Fruit fly (Drosophila melanogaster) whole organism, prepupa: ENCODE measurements around the gene tara.

Source experiments
- Blimp-1 ChIP-seq: fragments of 200-800 bp; sonication (Bioruptor generic); optimal IDR thresholded peaks from 3 replicates; lab custom pipeline; 2017; ENCODE audit warnings: missing biosample characterization, missing genetic modification characterization, mild to moderate bottlenecking, moderate library complexity, missing genetic modification reagents
- CG10631 ChIP-seq: fragments of 200-800 bp; sonication (Bioruptor generic); optimal IDR thresholded peaks from 2 replicates; lab custom pipeline; 2016; ENCODE audit warnings: missing biosample characterization, missing genetic modification characterization
- CG11294 ChIP-seq: fragments of 200-800 bp; sonication (Bioruptor generic); IDR thresholded peaks from 2 replicates; pipeline ENCODE4 v1.3.6; 2022; ENCODE audit warnings: missing biosample characterization, missing genetic modification characterization
- CG11762 ChIP-seq: fragments of 200-800 bp; sonication (Bioruptor generic); optimal IDR thresholded peaks from 3 replicates; lab custom pipeline; 2016; ENCODE audit warnings: missing biosample characterization, missing genetic modification characterization; ENCODE audit not compliant: insufficient read depth
- CG11902 ChIP-seq: fragments of 200-800 bp; sonication (Bioruptor generic); optimal IDR thresholded peaks from 3 replicates; lab custom pipeline; 2016; ENCODE audit warnings: missing biosample characterization, missing genetic modification characterization
- CG15336 ChIP-seq: fragments of 200-800 bp; sonication (Bioruptor generic); IDR thresholded peaks from 2 replicates; pipeline ENCODE4 v1.3.6; 2022; ENCODE audit warnings: missing biosample characterization, missing genetic modification characterization
- CG1621 ChIP-seq: fragments of 200-800 bp; sonication (Bioruptor generic); optimal IDR thresholded peaks from 3 replicates; lab custom pipeline; 2018; ENCODE audit warnings: missing biosample characterization, mild to moderate bottlenecking, missing genetic modification characterization
- CG16779 ChIP-seq: fragments of 200-800 bp; sonication (Bioruptor generic); optimal IDR thresholded peaks from 3 replicates; lab custom pipeline; 2017; ENCODE audit warnings: missing biosample characterization, mild to moderate bottlenecking, missing genetic modification characterization
- CG3032 ChIP-seq: fragments of 200-800 bp; optimal IDR thresholded peaks from 2 replicates; lab custom pipeline; 2019; ENCODE audit warnings: missing biosample characterization, mild to moderate bottlenecking, missing genetic modification characterization, moderate library complexity
- CG31627 ChIP-seq: fragments of 200-800 bp; sonication (Bioruptor generic); optimal IDR thresholded peaks from 3 replicates; lab custom pipeline; 2016; ENCODE audit warnings: missing biosample characterization, missing genetic modification characterization
- CG32006 ChIP-seq: fragments of 200-800 bp; sonication (Bioruptor generic); optimal IDR thresholded peaks from 3 replicates; lab custom pipeline; 2017; ENCODE audit warnings: missing biosample characterization, mild to moderate bottlenecking, missing genetic modification characterization
- CG34406 ChIP-seq: fragments of 200-800 bp; sonication (Bioruptor generic); optimal IDR thresholded peaks from 3 replicates; lab custom pipeline; 2016; ENCODE audit warnings: missing biosample characterization, missing genetic modification characterization
- CG3919 ChIP-seq: fragments of 200-800 bp; sonication (Bioruptor generic); optimal IDR thresholded peaks from 3 replicates; lab custom pipeline; 2016; ENCODE audit warnings: missing biosample characterization, missing genetic modification characterization
- CG4318 ChIP-seq: fragments of 200-800 bp; sonication (Bioruptor generic); optimal IDR thresholded peaks from 3 replicates; lab custom pipeline; 2017; ENCODE audit warnings: missing biosample characterization, mild to moderate bottlenecking, missing genetic modification characterization
- CG6163 ChIP-seq: fragments of 200-800 bp; sonication (Bioruptor generic); IDR thresholded peaks from 3 replicates; pipeline ENCODE4 v1.3.6; 2022; ENCODE audit warnings: missing biosample characterization, missing genetic modification characterization
- CG6276 ChIP-seq: fragments of 200-800 bp; sonication (Bioruptor generic); optimal IDR thresholded peaks from 2 replicates; lab custom pipeline; 2017; ENCODE audit warnings: missing biosample characterization, mild to moderate bottlenecking, missing genetic modification characterization
- CG6792 ChIP-seq: fragments of 200-800 bp; sonication (Bioruptor generic); optimal IDR thresholded peaks from 3 replicates; lab custom pipeline; 2016; ENCODE audit warnings: missing biosample characterization, missing genetic modification characterization
- CG6808 ChIP-seq: fragments of 200-800 bp; sonication (Bioruptor generic); optimal IDR thresholded peaks from 3 replicates; lab custom pipeline; 2017; ENCODE audit warnings: missing biosample characterization, missing genetic modification characterization, mild to moderate bottlenecking, moderate library complexity, missing genetic modification reagents
- CG6854 ChIP-seq: fragments of 200-800 bp; sonication (Bioruptor generic); optimal IDR thresholded peaks from 2 replicates; lab custom pipeline; 2017; ENCODE audit warnings: missing biosample characterization, mild to moderate bottlenecking, missing genetic modification characterization
- CG7368 ChIP-seq: fragments of 200-800 bp; sonication (Bioruptor generic); optimal IDR thresholded peaks from 3 replicates; lab custom pipeline; 2016; ENCODE audit warnings: missing biosample characterization, missing genetic modification characterization
- CG8119 ChIP-seq: fragments of 200-800 bp; sonication (Bioruptor generic); IDR thresholded peaks from 3 replicates; pipeline ENCODE4 v1.3.6; 2022; ENCODE audit warnings: missing biosample characterization, missing genetic modification characterization
- CG9139 ChIP-seq: fragments of 200-800 bp; sonication (Bioruptor generic); optimal IDR thresholded peaks from 3 replicates; lab custom pipeline; 2017; ENCODE audit warnings: missing biosample characterization, mild to moderate bottlenecking, missing genetic modification characterization
- Eip75B ChIP-seq: fragments of 200-800 bp; sonication (Bioruptor generic); optimal IDR thresholded peaks from 3 replicates; lab custom pipeline; 2016; ENCODE audit warnings: missing biosample characterization, missing genetic modification characterization
- Ets21C ChIP-seq: fragments of 200-800 bp; sonication (Bioruptor generic); optimal IDR thresholded peaks from 3 replicates; lab custom pipeline; 2016; ENCODE audit warnings: missing biosample characterization, missing genetic modification characterization
- Gug ChIP-seq: fragments of 200-800 bp; sonication (Bioruptor generic); IDR thresholded peaks from 2 replicates; pipeline ENCODE4 v1.3.6; 2022; ENCODE audit warnings: missing biosample characterization, missing genetic modification characterization
- Hr38 ChIP-seq: sonication (Bioruptor generic); optimal IDR thresholded peaks from 2 replicates; lab custom pipeline; 2016; ENCODE audit warnings: missing biosample characterization, missing genetic modification characterization
- Hr4 ChIP-seq: fragments of 200-800 bp; sonication (Bioruptor generic); optimal IDR thresholded peaks from 3 replicates; lab custom pipeline; 2016; ENCODE audit warnings: missing biosample characterization, missing genetic modification characterization
- Met ChIP-seq: fragments of 200-800 bp; sonication (Bioruptor generic); optimal IDR thresholded peaks from 3 replicates; lab custom pipeline; 2016; ENCODE audit warnings: missing biosample characterization, missing genetic modification characterization
- OdsH ChIP-seq: fragments of 200-800 bp; sonication (Bioruptor generic); optimal IDR thresholded peaks from 3 replicates; lab custom pipeline; 2016; ENCODE audit warnings: missing biosample characterization, missing genetic modification characterization
- Smox ChIP-seq: fragments of 200-800 bp; sonication (Bioruptor generic); optimal IDR thresholded peaks from 3 replicates; lab custom pipeline; 2016; ENCODE audit warnings: missing biosample characterization, missing genetic modification characterization
- Sox102F ChIP-seq: fragments of 200-800 bp; sonication (Bioruptor generic); optimal IDR thresholded peaks from 2 replicates; lab custom pipeline; 2016; ENCODE audit warnings: missing biosample characterization, mild to moderate bottlenecking, missing genetic modification characterization
- Sox14 ChIP-seq: fragments of 200-800 bp; sonication (Bioruptor generic); optimal IDR thresholded peaks from 3 replicates; lab custom pipeline; 2016; ENCODE audit warnings: missing biosample characterization, missing genetic modification characterization
- Sox15 ChIP-seq: fragments of 200-800 bp; sonication (Bioruptor generic); optimal IDR thresholded peaks from 3 replicates; lab custom pipeline; 2016; ENCODE audit warnings: missing biosample characterization, missing genetic modification characterization
- achi ChIP-seq: fragments of 200-800 bp; sonication (Bioruptor generic); optimal IDR thresholded peaks from 3 replicates; lab custom pipeline; 2016; ENCODE audit warnings: missing biosample characterization, missing genetic modification characterization
- acj6 ChIP-seq: fragments of 200-800 bp; sonication (Bioruptor generic); optimal IDR thresholded peaks from 3 replicates; lab custom pipeline; 2016; ENCODE audit warnings: missing biosample characterization, missing genetic modification characterization
- cyc ChIP-seq: fragments of 200-800 bp; sonication (Bioruptor generic); optimal IDR thresholded peaks from 3 replicates; lab custom pipeline; 2016; ENCODE audit warnings: missing biosample characterization, missing genetic modification characterization
- dac ChIP-seq: fragments of 200-800 bp; sonication (Bioruptor generic); optimal IDR thresholded peaks from 2 replicates; lab custom pipeline; 2017; ENCODE audit warnings: missing biosample characterization, mild to moderate bottlenecking, missing genetic modification characterization
- eg ChIP-seq: fragments of 200-800 bp; sonication (Bioruptor generic); IDR thresholded peaks from 3 replicates; pipeline ENCODE4 v1.3.6; 2022; ENCODE audit warnings: missing biosample characterization, missing genetic modification characterization
- esn ChIP-seq: fragments of 200-800 bp; sonication (Bioruptor generic); optimal IDR thresholded peaks from 2 replicates; lab custom pipeline; 2016; ENCODE audit warnings: missing biosample characterization, mild to moderate bottlenecking, missing genetic modification characterization, moderate library complexity
- fd59A ChIP-seq: fragments of 200-800 bp; sonication (Bioruptor generic); optimal IDR thresholded peaks from 2 replicates; lab custom pipeline; 2017; ENCODE audit warnings: missing biosample characterization, mild to moderate bottlenecking, missing genetic modification characterization, missing genetic modification reagents
- fd85E ChIP-seq: fragments of 200-800 bp; sonication (Bioruptor generic); optimal IDR thresholded peaks from 3 replicates; lab custom pipeline; 2016; ENCODE audit warnings: missing biosample characterization, missing genetic modification characterization
- fkh ChIP-seq: fragments of 200-800 bp; sonication (Bioruptor generic); optimal IDR thresholded peaks from 3 replicates; lab custom pipeline; 2017; ENCODE audit warnings: missing biosample characterization, mild to moderate bottlenecking, missing genetic modification characterization, moderate library complexity
- lz ChIP-seq: fragments of 200-800 bp; sonication (Bioruptor generic); optimal IDR thresholded peaks from 3 replicates; lab custom pipeline; 2016; ENCODE audit warnings: missing biosample characterization, missing genetic modification characterization
- net ChIP-seq: fragments of 200-800 bp; sonication (Bioruptor generic); optimal IDR thresholded peaks from 3 replicates; lab custom pipeline; 2016; ENCODE audit warnings: missing biosample characterization, missing genetic modification characterization
- pdm3 ChIP-seq: fragments of 200-800 bp; sonication (Bioruptor generic); optimal IDR thresholded peaks from 3 replicates; lab custom pipeline; 2016; ENCODE audit warnings: missing biosample characterization, missing genetic modification characterization
- salr ChIP-seq, 2 experiments: fragments of 200-800 bp; sonication (Bioruptor generic); optimal IDR thresholded peaks; 3 replicates each; lab custom pipeline; 2016 to 2018; ENCODE audit warnings: missing biosample characterization in 2 of 2, missing genetic modification characterization in 2 of 2, mild to moderate bottlenecking in 1 of 2
- spab ChIP-seq: fragments of 200-800 bp; sonication (Bioruptor generic); optimal IDR thresholded peaks from 2 replicates; lab custom pipeline; 2017; ENCODE audit warnings: missing biosample characterization, mild to moderate bottlenecking, missing genetic modification characterization, missing genetic modification reagents
- ss ChIP-seq, 2 experiments: fragments of 200-800 bp; sonication (Bioruptor generic); optimal IDR thresholded peaks; 2 replicates in 1 of 2; 3 replicates in 1 of 2; lab custom pipeline; 2017 to 2018; ENCODE audit warnings: mild to moderate bottlenecking in 2 of 2, missing biosample characterization in 2 of 2, missing genetic modification characterization in 2 of 2, moderate library complexity in 1 of 2
- svp ChIP-seq: fragments of 200-800 bp; sonication (Bioruptor generic); peaks from one replicate; lab custom pipeline; 2016; ENCODE audit warnings: missing biosample characterization, missing genetic modification characterization
- topi ChIP-seq: fragments of 200-800 bp; sonication (Bioruptor generic); optimal IDR thresholded peaks from 3 replicates; lab custom pipeline; 2016; ENCODE audit warnings: missing biosample characterization, missing genetic modification characterization

tara gene

dm6 chr3R:16206162-16206561 lies 19.3 kb upstream of the tara start (continued):
- no peak for TF ChIP-seq esn (GFP tag; lab: Kevin White, UChicago)
- TF ChIP-seq CG6854 = peak; percentile 92

- TF ChIP-seq OdsH (GFP tag; lab: Kevin White, UChicago) = no peak
- no peak for TF ChIP-seq CG10631 (GFP tag; lab: Kevin White, UChicago)
- TF ChIP-seq ss (GFP tag; optimal IDR thresholded peaks at IDR 0.05; lab: Kevin White, UChicago) = peak in 1 of 2 experiments; percentile 68
- peak; percentile 61 for TF ChIP-seq CG1621 (tag; lab: Kevin White, UChicago)
- TF ChIP-seq CG3032 (tag; lab: Kevin White, UChicago) = no peak
- TF ChIP-seq CG6276 (GFP tag; lab: Kevin White, UChicago) = no peak
- TF ChIP-seq Smox = no peak
- no peak for TF ChIP-seq Sox15
- TF ChIP-seq CG7368 (GFP tag; lab: Kevin White, UChicago) = no peak
- TF ChIP-seq CG32006 (GFP tag; lab: Kevin White, UChicago) = no peak
- peak; percentile 39; the same call in 1 of the 2 replicates for TF ChIP-seq CG15336 (GFP tag; lab: Robert Waterston, UW)
- no peak for TF ChIP-seq dac (GFP tag; lab: Kevin White, UChicago)
- TF ChIP-seq net (GFP tag; lab: Kevin White, UChicago) = no peak
- peak; percentile 38 for TF ChIP-seq Sox14 (GFP tag; lab: Kevin White, UChicago)
- no peak for TF ChIP-seq CG4318 (GFP tag; lab: Kevin White, UChicago)
- peak; percentile 44 for TF ChIP-seq CG6854
- TF ChIP-seq achi = no peak
- TF ChIP-seq CG6808 (GFP tag; lab: Kevin White, UChicago) = no peak
- TF ChIP-seq lz (GFP tag; lab: Kevin White, UChicago) = no peak
- TF ChIP-seq CG6792 (GFP tag; lab: Kevin White, UChicago) = no peak
- TF ChIP-seq salr (GFP tag; optimal IDR thresholded peaks at IDR 0.05; lab: Kevin White, UChicago) = no peak
- peak; percentile 12; the same call in 1 of the 2 replicates for TF ChIP-seq Gug
- peak; percentile 63; the same call in 2 of the 3 replicates for TF ChIP-seq eg
- TF ChIP-seq Met (GFP tag; lab: Kevin White, UChicago) = peak; percentile 44
- no peak for TF ChIP-seq Ets21C (GFP tag; lab: Kevin White, UChicago)
- no peak for TF ChIP-seq esn (GFP tag; lab: Kevin White, UChicago)
- TF ChIP-seq fkh = peak; percentile 59
- TF ChIP-seq Hr38 (GFP tag; lab: Kevin White, UChicago) = no peak
- TF ChIP-seq spab = no peak
- no peak for TF ChIP-seq topi (GFP tag; lab: Kevin White, UChicago)
- TF ChIP-seq svp (GFP tag; lab: Kevin White, UChicago) = peak; percentile 92
- no peak for TF ChIP-seq CG16779 (tag; lab: Kevin White, UChicago)
- TF ChIP-seq CG6163 (GFP tag; lab: Robert Waterston, UW) = peak; percentile 52; the same call in 2 of the 3 replicates
- no peak for TF ChIP-seq fd59A
- no peak for TF ChIP-seq Hr4 (GFP tag; lab: Kevin White, UChicago)
- peak; percentile 30 for TF ChIP-seq fd85E (GFP tag; lab: Kevin White, UChicago)
- TF ChIP-seq acj6 = no peak
- no peak for TF ChIP-seq CG31627
- TF ChIP-seq CG11762 = no peak
- TF ChIP-seq cyc (GFP tag; lab: Kevin White, UChicago) = no peak
- peak; percentile 45 for TF ChIP-seq CG9139 (GFP tag; lab: Kevin White, UChicago)
- TF ChIP-seq Blimp-1 = no peak
- TF ChIP-seq CG11902 (GFP tag; lab: Kevin White, UChicago) = no peak
- no peak for TF ChIP-seq pdm3
- TF ChIP-seq CG11294 (GFP tag; lab: Robert Waterston, UW) = no peak
- no peak for TF ChIP-seq CG34406 (GFP tag; lab: Kevin White, UChicago)
- TF ChIP-seq Eip75B = peak; percentile 8
- no peak for TF ChIP-seq Sox102F (GFP tag; lab: Kevin White, UChicago)
- TF ChIP-seq CG8119 (GFP tag; lab: Robert Waterston, UW) = no peak; the same call in 2 of the 3 replicates
- peak; percentile 9 for TF ChIP-seq CG3919
Measured at dm6 chr3R:16207074-16207609, 18.3 kb upstream of the tara start.
